Worm (Caenorhabditis elegans) whole organism, L4/young adult: ENCODE results near the gene bath-15.

Experiments
- W03F9.2 ChIP-seq: fragments of 150-350 bp; optimal IDR thresholded peaks from 2 replicates; lab custom pipeline; 2014; ENCODE audit warnings: missing biosample characterization, missing genetic modification characterization
- him-1 ChIP-seq: sonication (generic microtip); optimal IDR thresholded peaks from 2 replicates; lab custom pipeline; 2016; ENCODE audit warnings: missing genotype, missing genetic modification reagents, missing genetic modification characterization, missing compliant biosample characterization

- TF ChIP-seq W03F9.2 (no peak), him-1 (tag; lab: Kevin White, UChicago) (no peak)
Observed at ce11 chrIII:7783354-7783753, 7.5 kb upstream of the bath-15 start, which contains the start of gene mab-5.
